Fruit fly (Drosophila melanogaster) whole organism, embryonic: ENCODE data around the gene Hr78.

ENCODE experiments used
- BEAF-32 ChIP-seq: fragments of 200-800 bp; sonication (Bioruptor generic); optimal IDR thresholded peaks from 3 replicates; lab custom pipeline; 2017; ENCODE audit warnings: missing biosample characterization, missing genetic modification characterization, mild to moderate bottlenecking, moderate library complexity, missing genetic modification reagents
- C15 ChIP-seq: fragments of 200-800 bp; sonication (Bioruptor generic); IDR thresholded peaks from 3 replicates; pipeline ENCODE4 v1.3.6; 2022; ENCODE audit warnings: missing biosample characterization, missing genetic modification characterization
- CG10462 ChIP-seq: fragments of 200-800 bp; sonication (Bioruptor generic); optimal IDR thresholded peaks from 2 replicates; lab custom pipeline; 2016; ENCODE audit warnings: missing biosample characterization, missing genetic modification characterization
- CG10979 ChIP-seq: fragments of 200-800 bp; sonication (Bioruptor generic); optimal IDR thresholded peaks from 2 replicates; lab custom pipeline; 2018; ENCODE audit warnings: missing biosample characterization, mild to moderate bottlenecking, missing genetic modification characterization, moderate library complexity
- CG12236 ChIP-seq: fragments of 200-800 bp; sonication (Bioruptor generic); optimal IDR thresholded peaks from 2 replicates; lab custom pipeline; 2016; ENCODE audit warnings: missing biosample characterization, missing genetic modification characterization
- CG12659 ChIP-seq: fragments of 200-800 bp; sonication (Bioruptor generic); optimal IDR thresholded peaks from 3 replicates; lab custom pipeline; 2017; ENCODE audit warnings: mild to moderate bottlenecking, missing biosample characterization, missing genetic modification reagents, missing genetic modification characterization
- CG13287 ChIP-seq: fragments of 200-800 bp; sonication (Bioruptor generic); IDR thresholded peaks from 2 replicates; pipeline ENCODE4 v1.3.6; 2022; ENCODE audit warnings: missing biosample characterization, missing genetic modification characterization; ENCODE audit not compliant: partially characterized antibody
- CG15514 ChIP-seq: fragments of 200-800 bp; sonication (Bioruptor generic); optimal IDR thresholded peaks from 3 replicates; lab custom pipeline; 2017; ENCODE audit warnings: missing biosample characterization, missing genetic modification characterization, mild to moderate bottlenecking, moderate library complexity, missing genetic modification reagents
- CG1603 ChIP-seq: fragments of 200-800 bp; sonication (Bioruptor generic); optimal IDR thresholded peaks from 2 replicates; lab custom pipeline; 2019; ENCODE audit warnings: missing biosample characterization, mild to moderate bottlenecking, missing genetic modification characterization, moderate library complexity
- CG17802 ChIP-seq: fragments of 200-800 bp; sonication (Bioruptor generic); optimal IDR thresholded peaks from 2 replicates; lab custom pipeline; 2018; ENCODE audit warnings: missing biosample characterization, mild to moderate bottlenecking, missing genetic modification characterization, moderate library complexity
- CG17829 ChIP-seq: fragments of 200-800 bp; optimal IDR thresholded peaks from 2 replicates; lab custom pipeline; 2019; ENCODE audit warnings: missing biosample characterization, mild to moderate bottlenecking, missing genetic modification characterization, moderate library complexity
- CG2116 ChIP-seq: fragments of 200-800 bp; sonication (Bioruptor generic); optimal IDR thresholded peaks from 3 replicates; lab custom pipeline; 2018; ENCODE audit warnings: missing biosample characterization, mild to moderate bottlenecking, missing genetic modification characterization
- CG2120 ChIP-seq: fragments of 200-800 bp; sonication (Bioruptor generic); optimal IDR thresholded peaks from 3 replicates; lab custom pipeline; 2016; ENCODE audit warnings: missing biosample characterization, missing genetic modification characterization
- CG2712 ChIP-seq: fragments of 200-800 bp; optimal IDR thresholded peaks from 3 replicates; lab custom pipeline; 2019; ENCODE audit warnings: missing biosample characterization, mild to moderate bottlenecking, missing genetic modification characterization, moderate library complexity
- CG30403 ChIP-seq: fragments of 200-800 bp; sonication (Bioruptor generic); optimal IDR thresholded peaks from 3 replicates; lab custom pipeline; 2016; ENCODE audit warnings: missing biosample characterization, missing genetic modification characterization
- CG34224 ChIP-seq: fragments of 200-800 bp; sonication (Bioruptor generic); IDR thresholded peaks from 3 replicates; pipeline ENCODE4 v1.3.6; 2022; ENCODE audit warnings: missing biosample characterization, missing genetic modification characterization; ENCODE audit not compliant: partially characterized antibody
- CG3847 ChIP-seq: fragments of 200-800 bp; sonication (Bioruptor generic); IDR thresholded peaks from 2 replicates; pipeline ENCODE4 v1.3.6; 2022; ENCODE audit warnings: missing biosample characterization, missing genetic modification characterization
- CG7372 ChIP-seq: fragments of 200-800 bp; sonication (Bioruptor generic); IDR thresholded peaks from 2 replicates; pipeline ENCODE4 v1.3.6; 2022; ENCODE audit warnings: missing biosample characterization, missing genetic modification characterization
- CG7556 ChIP-seq: fragments of 200-800 bp; sonication (Bioruptor generic); optimal IDR thresholded peaks from 2 replicates; lab custom pipeline; 2017; ENCODE audit warnings: missing biosample characterization, mild to moderate bottlenecking, missing genetic modification characterization
- CG7786 ChIP-seq: fragments of 200-800 bp; sonication (Bioruptor generic); optimal IDR thresholded peaks from 2 replicates; lab custom pipeline; 2016; ENCODE audit warnings: missing biosample characterization, missing genetic modification characterization
- CG8924 ChIP-seq: fragments of 200-800 bp; optimal IDR thresholded peaks from 3 replicates; lab custom pipeline; 2019; ENCODE audit warnings: missing biosample characterization, mild to moderate bottlenecking, missing genetic modification characterization, moderate library complexity
- CG9609 ChIP-seq: fragments of 200-800 bp; sonication (Bioruptor generic); optimal IDR thresholded peaks from 3 replicates; lab custom pipeline; 2016; ENCODE audit warnings: missing biosample characterization, missing genetic modification characterization
- D19A ChIP-seq: fragments of 200-800 bp; optimal IDR thresholded peaks from 3 replicates; lab custom pipeline; 2019; ENCODE audit warnings: missing biosample characterization, mild to moderate bottlenecking, missing genetic modification characterization, moderate library complexity
- Dip3 ChIP-seq: fragments of 200-800 bp; sonication (Bioruptor generic); optimal IDR thresholded peaks from 3 replicates; lab custom pipeline; 2016; ENCODE audit warnings: missing biosample characterization, missing genetic modification characterization
- Ets97D ChIP-seq: fragments of 200-800 bp; sonication (Bioruptor generic); optimal IDR thresholded peaks from 3 replicates; lab custom pipeline; 2016; ENCODE audit warnings: missing biosample characterization, missing genetic modification characterization
- HLH54F ChIP-seq: fragments of 200-800 bp; sonication (Bioruptor generic); optimal IDR thresholded peaks from 3 replicates; lab custom pipeline; 2016; ENCODE audit warnings: missing biosample characterization, missing genetic modification characterization
- Hand ChIP-seq: fragments of 200-800 bp; sonication (Bioruptor generic); optimal IDR thresholded peaks from 2 replicates; lab custom pipeline; 2017; ENCODE audit warnings: mild to moderate bottlenecking, missing biosample characterization, missing genetic modification reagents, missing genetic modification characterization
- HmgZ ChIP-seq: fragments of 200-800 bp; sonication (Bioruptor generic); optimal IDR thresholded peaks from 2 replicates; lab custom pipeline; 2018; ENCODE audit warnings: missing biosample characterization, mild to moderate bottlenecking, missing genetic modification characterization
- MBD-R2 ChIP-seq: fragments of 200-800 bp; sonication (Bioruptor generic); IDR thresholded peaks from 2 replicates; pipeline ENCODE4 v1.3.6; 2022; ENCODE audit warnings: missing biosample characterization, missing genetic modification characterization
- MESR4 ChIP-seq: fragments of 200-800 bp; sonication (Bioruptor generic); optimal IDR thresholded peaks from 2 replicates; lab custom pipeline; 2018; ENCODE audit warnings: missing biosample characterization, mild to moderate bottlenecking, missing genetic modification characterization, moderate library complexity
- Med ChIP-seq: fragments of 200-800 bp; sonication (Bioruptor generic); peaks from one replicate; lab custom pipeline; 2016; ENCODE audit warnings: missing biosample characterization, missing genetic modification characterization, mild to moderate bottlenecking, inconsistent platforms, moderate library complexity
- NC2β ChIP-seq: fragments of 200-800 bp; sonication (Bioruptor generic); optimal IDR thresholded peaks from 2 replicates; lab custom pipeline; 2016; ENCODE audit warnings: missing biosample characterization, missing genetic modification characterization
- Side ChIP-seq: fragments of 200-800 bp; sonication (Bioruptor generic); optimal IDR thresholded peaks from 2 replicates; lab custom pipeline; 2016; ENCODE audit warnings: missing biosample characterization, missing genetic modification characterization
- Sin3A ChIP-seq: fragments of >200 bp; optimal IDR thresholded peaks from 2 replicates; lab custom pipeline; 2018
- Sry-δ ChIP-seq: fragments of 200-800 bp; sonication (Bioruptor generic); optimal IDR thresholded peaks from 2 replicates; lab custom pipeline; 2016; ENCODE audit warnings: missing biosample characterization, missing genetic modification characterization
- YL-1 ChIP-seq: fragments of 200-800 bp; sonication (Bioruptor generic); optimal IDR thresholded peaks from 3 replicates; lab custom pipeline; 2017; ENCODE audit warnings: missing biosample characterization, mild to moderate bottlenecking, missing genetic modification characterization
- az2 ChIP-seq: fragments of 200-800 bp; sonication (Bioruptor generic); optimal IDR thresholded peaks from 3 replicates; lab custom pipeline; 2016; ENCODE audit warnings: missing biosample characterization, missing genetic modification characterization
- cato ChIP-seq: fragments of 200-800 bp; sonication (Bioruptor generic); optimal IDR thresholded peaks from 2 replicates; lab custom pipeline; 2016; ENCODE audit warnings: missing biosample characterization, missing genetic modification characterization, borderline replicate concordance
- caup ChIP-seq: fragments of 200-800 bp; sonication (Bioruptor generic); optimal IDR thresholded peaks from 3 replicates; lab custom pipeline; 2017; ENCODE audit warnings: missing biosample characterization, mild to moderate bottlenecking, missing genetic modification characterization, moderate library complexity; ENCODE audit not compliant: severe bottlenecking
- cg ChIP-seq: fragments of 200-800 bp; sonication (Bioruptor generic); optimal IDR thresholded peaks from 3 replicates; lab custom pipeline; 2019; ENCODE audit warnings: missing biosample characterization, mild to moderate bottlenecking, missing genetic modification characterization, moderate library complexity
- disco-r ChIP-seq: fragments of 200-800 bp; sonication (Bioruptor generic); optimal IDR thresholded peaks from 2 replicates; lab custom pipeline; 2016; ENCODE audit warnings: missing biosample characterization, missing genetic modification characterization
- ftz-f1 ChIP-seq: fragments of 200-800 bp; sonication (Bioruptor generic); optimal IDR thresholded peaks from 2 replicates; lab custom pipeline; 2016; ENCODE audit warnings: missing biosample characterization, missing genetic modification characterization
- grau ChIP-seq: fragments of 200-800 bp; optimal IDR thresholded peaks from 3 replicates; lab custom pipeline; 2019; ENCODE audit warnings: missing biosample characterization, mild to moderate bottlenecking, missing genetic modification characterization, moderate library complexity
- hth ChIP-seq: fragments of >200 bp; optimal IDR thresholded peaks from 2 replicates; lab custom pipeline; 2017; ENCODE audit warnings: inconsistent platforms
- mam ChIP-seq: fragments of 200-800 bp; sonication (Bioruptor generic); optimal IDR thresholded peaks from 3 replicates; lab custom pipeline; 2016; ENCODE audit warnings: missing biosample characterization, missing genetic modification characterization
- stwl ChIP-seq: fragments of 200-800 bp; sonication (Bioruptor generic); optimal IDR thresholded peaks from 3 replicates; lab custom pipeline; 2018; ENCODE audit warnings: missing biosample characterization, mild to moderate bottlenecking, missing genetic modification characterization, moderate library complexity
- tin ChIP-seq: fragments of 200-800 bp; sonication (Bioruptor generic); optimal IDR thresholded peaks from 3 replicates; lab custom pipeline; 2016; ENCODE audit warnings: missing biosample characterization, missing genetic modification characterization
- tna ChIP-seq: fragments of 200-800 bp; sonication (Bioruptor generic); IDR thresholded peaks from 2 replicates; pipeline ENCODE4 v1.3.6; 2022; ENCODE audit warnings: missing biosample characterization, missing genetic modification characterization; ENCODE audit not compliant: partially characterized antibody
- unc-4 ChIP-seq: fragments of 200-800 bp; sonication (Bioruptor generic); IDR thresholded peaks from 2 replicates; pipeline ENCODE4 v1.3.6; 2022; ENCODE audit warnings: missing biosample characterization, missing genetic modification characterization; ENCODE audit not compliant: partially characterized antibody
- zen ChIP-seq: fragments of 200-800 bp; sonication (Bioruptor generic); optimal IDR thresholded peaks from 3 replicates; lab custom pipeline; 2018; ENCODE audit warnings: missing biosample characterization, mild to moderate bottlenecking, missing genetic modification characterization, moderate library complexity

The Hr78 gene

DNA sequence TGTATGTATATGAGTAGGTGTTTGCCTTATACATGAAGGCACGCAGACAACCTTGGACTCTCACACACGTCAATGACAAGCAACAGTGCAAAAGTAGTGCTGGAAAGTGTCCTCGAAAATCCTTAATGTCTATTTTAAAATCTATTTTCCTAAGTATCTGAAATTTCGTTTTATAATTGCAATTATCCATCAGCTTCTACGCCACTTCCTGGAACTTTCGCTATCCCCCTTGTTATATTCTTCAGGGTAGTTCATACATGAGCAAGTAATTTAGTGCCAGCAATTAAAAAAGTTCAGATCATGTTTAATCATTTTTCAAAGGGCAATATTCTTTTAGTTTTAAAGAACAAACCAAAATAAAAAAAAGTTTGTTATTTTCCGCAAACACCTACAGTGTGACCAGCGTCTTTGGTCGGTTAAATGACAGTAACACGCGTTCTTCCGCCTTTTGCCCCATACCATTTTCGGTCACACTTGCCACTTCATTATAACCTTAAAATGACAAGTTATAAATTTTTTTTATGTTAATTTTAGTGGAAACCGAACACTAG lies 19.5 kb upstream of the Hr78 start (continued):
- TF ChIP-seq CG34224 (GFP tag; lab: Robert Waterston, UW) (peak; percentile 10; the same call in 1 of the 3 replicates), CG17802 (tag; lab: Kevin White, UChicago) (peak; percentile 29), unc-4 (GFP tag; lab: Robert Waterston, UW) (peak; percentile 14; the same call in 1 of the 2 replicates), Hand (GFP tag; lab: Kevin White, UChicago) (peak; percentile 18), Med (peak; percentile 86), az2 (GFP tag; lab: Kevin White, UChicago) (peak; percentile 27), cg (peak; percentile 93), CG10979 (tag; lab: Kevin White, UChicago) (peak; percentile 7), hth (lab: Kevin White, UChicago) (no peak), NC2β (GFP tag; lab: Kevin White, UChicago) (peak; percentile 57), caup (GFP tag; lab: Kevin White, UChicago) (peak; percentile 5), cato (peak; percentile 0), CG10462 (GFP tag; lab: Kevin White, UChicago) (peak; percentile 11), grau (tag; lab: Kevin White, UChicago) (peak; percentile 3), MESR4 (GFP tag; lab: Kevin White, UChicago) (peak; percentile 49), Side (GFP tag; lab: Kevin White, UChicago) (peak; percentile 35), CG3847 (peak; percentile 37; the same call in 1 of the 2 replicates), CG2116 (GFP tag; lab: Kevin White, UChicago) (peak; percentile 63), C15 (GFP tag; lab: Robert Waterston, UW) (no peak), Sry-δ (GFP tag; lab: Kevin White, UChicago) (peak; percentile 39), CG17829 (peak; percentile 40), CG9609 (GFP tag; lab: Kevin White, UChicago) (peak; percentile 14), HmgZ (tag; lab: Kevin White, UChicago) (peak; percentile 36), CG12236 (no peak), disco-r (GFP tag; lab: Kevin White, UChicago) (no peak), MBD-R2 (GFP tag; lab: Robert Waterston, UW) (peak; percentile 56; the same call in 1 of the 2 replicates), CG7372 (no peak), Sin3A (lab: Kevin White, UChicago) (peak; percentile 68), CG30403 (peak; percentile 38), CG12659 (peak; percentile 69), Dip3 (GFP tag; lab: Kevin White, UChicago) (peak; percentile 9), CG2712 (peak; percentile 29), CG15514 (GFP tag; lab: Kevin White, UChicago) (peak; percentile 31), HLH54F (GFP tag; lab: Kevin White, UChicago) (peak; percentile 25), zen (tag; lab: Kevin White, UChicago) (peak; percentile 26), stwl (tag; lab: Kevin White, UChicago) (peak; percentile 72), CG8924 (peak; percentile 59), BEAF-32 (peak; percentile 42), CG7786 (GFP tag; lab: Kevin White, UChicago) (peak; percentile 42), tna (no peak), tin (GFP tag; lab: Kevin White, UChicago) (peak; percentile 18), CG13287 (GFP tag; lab: Robert Waterston, UW) (peak; percentile 34; the same call in 1 of the 2 replicates), ftz-f1 (peak; percentile 87), CG7556 (GFP tag; lab: Kevin White, UChicago) (peak; percentile 8), CG2120 (peak; percentile 58), CG1603 (tag; lab: Kevin White, UChicago) (peak; percentile 14), Ets97D (GFP tag; lab: Kevin White, UChicago) (peak; percentile 70), YL-1 (GFP tag; lab: Kevin White, UChicago) (peak; percentile 88), mam (GFP tag; lab: Kevin White, UChicago) (peak; percentile 41), D19A (tag; lab: Kevin White, UChicago) (peak; percentile 9)
